Fruit fly (Drosophila melanogaster) whole organism, embryonic: ENCODE data around the gene alphaKap4.

Experiments used
- Awh ChIP-seq: fragments of 200-800 bp; sonication (Bioruptor generic); IDR thresholded peaks from 2 replicates; pipeline ENCODE4, ENCODE4 v1.3.6; 2022; ENCODE audit warnings: missing biosample characterization, missing genetic modification characterization
- Blimp-1 ChIP-seq: fragments of 200-800 bp; sonication (Bioruptor generic); optimal IDR thresholded peaks from 3 replicates; lab custom pipeline; 2018; ENCODE audit warnings: missing biosample characterization, missing genetic modification characterization, mild to moderate bottlenecking, moderate library complexity, missing genetic modification reagents
- CG10209 ChIP-seq: fragments of 200-800 bp; sonication (Bioruptor generic); optimal IDR thresholded peaks from 3 replicates; lab custom pipeline; 2017; ENCODE audit warnings: missing biosample characterization, mild to moderate bottlenecking, missing genetic modification characterization, missing genetic modification reagents
- CG10431 ChIP-seq: fragments of 200-800 bp; sonication (Bioruptor generic); optimal IDR thresholded peaks from 3 replicates; lab custom pipeline; 2018; ENCODE audit warnings: missing biosample characterization, mild to moderate bottlenecking, missing genetic modification characterization
- CG1529 ChIP-seq: fragments of 200-800 bp; sonication (Bioruptor generic); optimal IDR thresholded peaks from 3 replicates; lab custom pipeline; 2018; ENCODE audit warnings: missing biosample characterization, missing genetic modification characterization
- CG17186 ChIP-seq: fragments of 200-800 bp; sonication (Bioruptor generic); optimal IDR thresholded peaks from 3 replicates; lab custom pipeline; 2017; ENCODE audit warnings: missing biosample characterization, missing genetic modification reagents, missing genetic modification characterization
- CG17829 ChIP-seq: fragments of 200-800 bp; optimal IDR thresholded peaks from 2 replicates; lab custom pipeline; 2019; ENCODE audit warnings: missing biosample characterization, mild to moderate bottlenecking, missing genetic modification characterization, moderate library complexity
- CG32767 ChIP-seq: fragments of 200-800 bp; sonication (Bioruptor generic); IDR thresholded peaks from 2 replicates; pipeline ENCODE4 v1.3.6; 2022; ENCODE audit warnings: missing biosample characterization, missing genetic modification characterization
- CG33557 ChIP-seq: fragments of 200-800 bp; sonication (Bioruptor generic); optimal IDR thresholded peaks from 2 replicates; lab custom pipeline; 2019; ENCODE audit warnings: missing biosample characterization, mild to moderate bottlenecking, missing genetic modification characterization, moderate library complexity
- CG34422 ChIP-seq: fragments of 200-800 bp; sonication (Bioruptor generic); IDR thresholded peaks from 3 replicates; pipeline ENCODE4 v1.3.6; 2022; ENCODE audit warnings: missing biosample characterization, missing genetic modification characterization
- CG43689 ChIP-seq: fragments of 200-800 bp; sonication (Bioruptor generic); IDR thresholded peaks from 2 replicates; pipeline ENCODE4 v1.3.6; 2022; ENCODE audit warnings: missing biosample characterization, missing genetic modification characterization
- CG4404 ChIP-seq: fragments of 200-800 bp; sonication (Bioruptor generic); IDR thresholded peaks from 2 replicates; pipeline ENCODE4 v1.3.6; 2022; ENCODE audit warnings: missing biosample characterization, missing genetic modification characterization
- CG7271 ChIP-seq: fragments of 200-800 bp; sonication (Bioruptor generic); optimal IDR thresholded peaks from 2 replicates; lab custom pipeline; 2018; ENCODE audit warnings: missing biosample characterization, mild to moderate bottlenecking, missing genetic modification characterization, moderate library complexity
- CG7963 ChIP-seq: fragments of 200-800 bp; sonication (Bioruptor generic); IDR thresholded peaks from 3 replicates; pipeline ENCODE4 v1.3.6; 2022; ENCODE audit warnings: missing biosample characterization, missing genetic modification characterization; ENCODE audit not compliant: partially characterized antibody
- CG8944 ChIP-seq: fragments of 200-800 bp; sonication (Bioruptor generic); optimal IDR thresholded peaks from 3 replicates; lab custom pipeline; 2016; ENCODE audit warnings: missing biosample characterization, missing genetic modification characterization
- Dp ChIP-seq: fragments of 200-800 bp; sonication (Bioruptor generic); optimal IDR thresholded peaks from 2 replicates; lab custom pipeline; 2018; ENCODE audit warnings: missing biosample characterization, mild to moderate bottlenecking, missing genetic modification characterization, moderate library complexity
- Drgx ChIP-seq: fragments of 200-800 bp; sonication (Bioruptor generic); IDR thresholded peaks from 2 replicates; pipeline ENCODE4 v1.3.6; 2022; ENCODE audit warnings: missing biosample characterization, missing genetic modification characterization
- GATAe ChIP-seq: fragments of 200-800 bp; sonication (Bioruptor generic); conservative IDR thresholded peaks from 2 replicates; pipeline ENCODE4 v1.3.6; 2022; ENCODE audit warnings: missing biosample characterization, missing genetic modification characterization
- Hr39 ChIP-seq: fragments of >200 bp; optimal IDR thresholded peaks from 2 replicates; lab custom pipeline; 2017
- Hr51 ChIP-seq, 2 experiments: fragments of 200-800 bp; sonication (Bioruptor generic); optimal IDR thresholded peaks; 2 replicates in 1 of 2; 3 replicates in 1 of 2; lab custom pipeline; 2016 to 2018; ENCODE audit warnings: missing biosample characterization in 2 of 2, missing genetic modification characterization in 2 of 2, mild to moderate bottlenecking in 1 of 2, moderate library complexity in 1 of 2
- Jarid2 ChIP-seq: fragments of 200-800 bp; sonication (Bioruptor generic); optimal IDR thresholded peaks from 3 replicates; lab custom pipeline; 2017; ENCODE audit warnings: mild to moderate bottlenecking, missing biosample characterization, missing genetic modification reagents, missing genetic modification characterization
- Meics ChIP-seq: fragments of 200-800 bp; sonication (Bioruptor generic); optimal IDR thresholded peaks from 2 replicates; lab custom pipeline; 2017; ENCODE audit warnings: missing biosample characterization, mild to moderate bottlenecking, missing genetic modification characterization
- Mrtf ChIP-seq: fragments of 200-800 bp; sonication (Bioruptor generic); IDR thresholded peaks from 3 replicates; pipeline ENCODE4 v1.3.6; 2022; ENCODE audit warnings: missing biosample characterization, missing genetic modification characterization
- NK7.1 ChIP-seq: fragments of 200-800 bp; sonication (Bioruptor generic); optimal IDR thresholded peaks from 3 replicates; lab custom pipeline; 2016; ENCODE audit warnings: missing biosample characterization, missing genetic modification characterization
- Nf-YA ChIP-seq: fragments of 200-800 bp; sonication (Bioruptor generic); IDR thresholded peaks from 2 replicates; pipeline ENCODE4 v1.3.6; 2022; ENCODE audit warnings: missing biosample characterization, missing genetic modification characterization
- Poxn ChIP-seq: fragments of 200-800 bp; sonication (Bioruptor generic); IDR thresholded peaks from 2 replicates; pipeline ENCODE4 v1.3.6; 2022; ENCODE audit warnings: missing biosample characterization, missing genetic modification characterization
- Side ChIP-seq: fragments of 200-800 bp; sonication (Bioruptor generic); optimal IDR thresholded peaks from 2 replicates; lab custom pipeline; 2016; ENCODE audit warnings: missing biosample characterization, missing genetic modification characterization
- Taf1 ChIP-seq: fragments of 200-800 bp; sonication (Bioruptor generic); IDR thresholded peaks from 2 replicates; pipeline ENCODE4 v1.3.6; 2022; ENCODE audit warnings: missing biosample characterization, missing genetic modification characterization
- YL-1 ChIP-seq: fragments of 200-800 bp; sonication (Bioruptor generic); optimal IDR thresholded peaks from 3 replicates; lab custom pipeline; 2017; ENCODE audit warnings: missing biosample characterization, mild to moderate bottlenecking, missing genetic modification characterization
- al ChIP-seq: fragments of 200-800 bp; sonication (Bioruptor generic); IDR thresholded peaks from 2 replicates; pipeline ENCODE4 v1.3.6; 2022; ENCODE audit warnings: missing biosample characterization, missing genetic modification characterization
- ara ChIP-seq: fragments of 200-800 bp; sonication (Bioruptor generic); IDR thresholded peaks from 2 replicates; pipeline ENCODE4 v1.3.6; 2022; ENCODE audit warnings: missing biosample characterization, missing genetic modification characterization
- ase ChIP-seq: fragments of 200-800 bp; sonication (Bioruptor generic); IDR thresholded peaks from 3 replicates; pipeline ENCODE4 v1.3.6; 2022; ENCODE audit warnings: missing biosample characterization, missing genetic modification characterization
- chn ChIP-seq: fragments of 200-800 bp; sonication (Bioruptor generic); optimal IDR thresholded peaks from 2 replicates; lab custom pipeline; 2016; ENCODE audit warnings: missing biosample characterization, missing genetic modification characterization
- gce ChIP-seq: fragments of 200-800 bp; sonication (Bioruptor generic); IDR thresholded peaks from 3 replicates; pipeline ENCODE4 v1.3.6; 2022; ENCODE audit warnings: missing biosample characterization, missing genetic modification characterization
- gcm ChIP-seq: fragments of 200-800 bp; sonication (Bioruptor generic); optimal IDR thresholded peaks from 2 replicates; lab custom pipeline; 2019; ENCODE audit warnings: missing biosample characterization, mild to moderate bottlenecking, missing genetic modification characterization, moderate library complexity
- gcm2 ChIP-seq: fragments of 200-800 bp; sonication (Bioruptor generic); optimal IDR thresholded peaks from 2 replicates; lab custom pipeline; 2016; ENCODE audit warnings: missing biosample characterization, missing genetic modification characterization
- gem ChIP-seq: fragments of 200-800 bp; sonication (Bioruptor generic); optimal IDR thresholded peaks from 2 replicates; lab custom pipeline; 2019; ENCODE audit warnings: missing biosample characterization, mild to moderate bottlenecking, missing genetic modification characterization, moderate library complexity
- kah ChIP-seq: fragments of 200-800 bp; sonication (Bioruptor generic); optimal IDR thresholded peaks from 2 replicates; lab custom pipeline; 2018; ENCODE audit warnings: missing biosample characterization, mild to moderate bottlenecking, missing genetic modification characterization
- lab ChIP-seq: fragments of 200-800 bp; sonication (Bioruptor generic); optimal IDR thresholded peaks from 3 replicates; lab custom pipeline; 2017; ENCODE audit warnings: missing biosample characterization, missing genetic modification characterization, mild to moderate bottlenecking, moderate library complexity, missing genetic modification reagents
- onecut ChIP-seq: fragments of 200-800 bp; sonication (Bioruptor generic); IDR thresholded peaks from 2 replicates; pipeline ENCODE4 v1.3.6; 2022; ENCODE audit warnings: missing biosample characterization, missing genetic modification characterization
- org-1 ChIP-seq: fragments of 200-800 bp; sonication (Bioruptor generic); optimal IDR thresholded peaks from 2 replicates; lab custom pipeline; 2017; ENCODE audit warnings: missing biosample characterization, missing genetic modification characterization
- pum ChIP-seq: fragments of 200-800 bp; sonication (Bioruptor generic); optimal IDR thresholded peaks from 2 replicates; lab custom pipeline; 2016; ENCODE audit warnings: missing biosample characterization, missing genetic modification characterization
- run ChIP-seq: fragments of 200-800 bp; sonication (Bioruptor generic); optimal IDR thresholded peaks from 3 replicates; lab custom pipeline; 2018; ENCODE audit warnings: missing biosample characterization, mild to moderate bottlenecking, missing genetic modification characterization
- seq ChIP-seq: fragments of 200-800 bp; sonication (Bioruptor generic); IDR thresholded peaks from 2 replicates; pipeline ENCODE4 v1.3.6; 2022; ENCODE audit warnings: missing biosample characterization, missing genetic modification characterization
- shn ChIP-seq: fragments of 200-800 bp; sonication (Bioruptor generic); optimal IDR thresholded peaks from 3 replicates; lab custom pipeline; 2016; ENCODE audit warnings: missing biosample characterization, missing genetic modification characterization
- sisA ChIP-seq: fragments of 200-800 bp; sonication (Bioruptor generic); IDR thresholded peaks from 2 replicates; pipeline ENCODE4 v1.3.6; 2022; ENCODE audit warnings: missing biosample characterization, missing genetic modification characterization
- stc ChIP-seq: fragments of 200-800 bp; sonication (Bioruptor generic); IDR thresholded peaks from 2 replicates; pipeline ENCODE4 v1.3.6; 2022; ENCODE audit warnings: missing biosample characterization, missing genetic modification characterization
- toy ChIP-seq: fragments of 200-800 bp; sonication (Bioruptor generic); IDR thresholded peaks from 2 replicates; pipeline ENCODE4 v1.3.6; 2022; ENCODE audit warnings: missing biosample characterization, missing genetic modification characterization
- tx ChIP-seq: fragments of 200-800 bp; sonication (Bioruptor generic); optimal IDR thresholded peaks from 2 replicates; lab custom pipeline; 2016; ENCODE audit warnings: missing biosample characterization, missing genetic modification characterization
- unc-4 ChIP-seq: fragments of 200-800 bp; sonication (Bioruptor generic); IDR thresholded peaks from 2 replicates; pipeline ENCODE4 v1.3.6; 2022; ENCODE audit warnings: missing biosample characterization, missing genetic modification characterization; ENCODE audit not compliant: partially characterized antibody
- vfl ChIP-seq: fragments of 200-800 bp; sonication (Bioruptor generic); optimal IDR thresholded peaks from 2 replicates; lab custom pipeline; 2016; ENCODE audit warnings: missing biosample characterization, missing genetic modification characterization
- wdn ChIP-seq: fragments of 200-800 bp; sonication (Bioruptor generic); IDR thresholded peaks from 2 replicates; pipeline ENCODE4 v1.3.6; 2022; ENCODE audit warnings: missing biosample characterization, missing genetic modification characterization

alphaKap4 gene

dm6 chr3L:5987637-5988036, 23.2 kb downstream of the alphaKap4 start (continued):
- TF ChIP-seq tx (GFP tag; lab: Kevin White, UChicago) (no peak), CG8944 (GFP tag; lab: Kevin White, UChicago) (peak; percentile 10), Hr51 (GFP tag; optimal IDR thresholded peaks at IDR 0.05; lab: Kevin White, UChicago) (peak in 1 of 2 experiments; percentile 19), ara (GFP tag; lab: Robert Waterston, UW) (peak; percentile 81), gce (GFP tag; lab: Robert Waterston, UW) (no peak), Dp (GFP tag; lab: Kevin White, UChicago) (no peak), CG7271 (no peak), gcm2 (GFP tag; lab: Kevin White, UChicago) (no peak), Blimp-1 (GFP tag; lab: Kevin White, UChicago) (peak; percentile 65), Drgx (no peak), org-1 (peak; percentile 14), Nf-YA (GFP tag; lab: Robert Waterston, UW) (no peak), sisA (GFP tag; lab: Robert Waterston, UW) (peak; percentile 60), ase (GFP tag; lab: Robert Waterston, UW) (no peak), Awh (GFP tag; lab: Robert Waterston, UW) (no peak), CG34422 (GFP tag; lab: Robert Waterston, UW) (no peak), onecut (GFP tag; lab: Robert Waterston, UW) (peak; percentile 62; the same call in 1 of the 2 replicates), vfl (GFP tag; lab: Kevin White, UChicago) (no peak), shn (GFP tag; lab: Kevin White, UChicago) (no peak), stc (GFP tag; lab: Robert Waterston, UW) (no peak), seq (GFP tag; lab: Robert Waterston, UW) (no peak), CG1529 (GFP tag; lab: Kevin White, UChicago) (peak; percentile 57), CG32767 (GFP tag; lab: Robert Waterston, UW) (no peak), NK7.1 (GFP tag; lab: Kevin White, UChicago) (no peak), pum (GFP tag; lab: Kevin White, UChicago) (no peak), Poxn (no peak), Jarid2 (GFP tag; lab: Kevin White, UChicago) (no peak), Mrtf (GFP tag; lab: Robert Waterston, UW) (no peak), unc-4 (GFP tag; lab: Robert Waterston, UW) (no peak), gem (tag; lab: Kevin White, UChicago) (peak; percentile 71), CG43689 (no peak), run (tag; lab: Kevin White, UChicago) (no peak), CG10431 (GFP tag; lab: Kevin White, UChicago) (no peak), Hr39 (no peak), chn (GFP tag; lab: Kevin White, UChicago) (peak; percentile 51), Taf1 (GFP tag; lab: Robert Waterston, UW) (no peak), lab (GFP tag; lab: Kevin White, UChicago) (no peak), CG4404 (GFP tag; lab: Robert Waterston, UW) (peak; percentile 69), Meics (no peak), GATAe (GFP tag; lab: Robert Waterston, UW) (no peak), Side (GFP tag; lab: Kevin White, UChicago) (no peak), CG33557 (peak; percentile 68), wdn (GFP tag; lab: Robert Waterston, UW) (no peak), toy (GFP tag; lab: Robert Waterston, UW) (no peak), CG17186 (GFP tag; lab: Kevin White, UChicago) (no peak), gcm (GFP tag; lab: Kevin White, UChicago) (peak; percentile 39), kah (GFP tag; lab: Kevin White, UChicago) (peak; percentile 42), CG17829 (tag; lab: Kevin White, UChicago) (peak; percentile 81), YL-1 (GFP tag; lab: Kevin White, UChicago) (no peak), CG7963 (GFP tag; lab: Robert Waterston, UW) (no peak), al (no peak), CG10209 (GFP tag; lab: Kevin White, UChicago) (peak; percentile 52)
